Fruit fly (Drosophila melanogaster) whole organism, pupa: Measurements from ENCODE around the gene Gpo3.

Experiments
- CG10348 ChIP-seq: fragments of 200-800 bp; sonication (Bioruptor generic); IDR thresholded peaks from 2 replicates; pipeline ENCODE4 v1.3.6; 2022; ENCODE audit warnings: missing biosample characterization, missing genetic modification characterization
- CG12605 ChIP-seq: fragments of 200-800 bp; sonication (Bioruptor generic); IDR thresholded peaks from 2 replicates; pipeline ENCODE4 v1.3.6; 2022; ENCODE audit warnings: missing biosample characterization, missing genetic modification characterization
- CG13204 ChIP-seq: fragments of 200-800 bp; sonication (Bioruptor generic); optimal IDR thresholded peaks from 2 replicates; lab custom pipeline; 2018; ENCODE audit warnings: missing biosample characterization, mild to moderate bottlenecking, missing genetic modification characterization, moderate library complexity
- CG14655 ChIP-seq: fragments of 200-800 bp; sonication (Bioruptor generic); optimal IDR thresholded peaks from 3 replicates; lab custom pipeline; 2017; ENCODE audit warnings: mild to moderate bottlenecking, missing biosample characterization, missing genetic modification reagents, missing genetic modification characterization
- CG15710 ChIP-seq: fragments of 200-800 bp; sonication (Bioruptor generic); optimal IDR thresholded peaks from 2 replicates; lab custom pipeline; 2018; ENCODE audit warnings: missing biosample characterization, mild to moderate bottlenecking, missing genetic modification characterization, moderate library complexity
- CG17806 ChIP-seq: fragments of 200-800 bp; sonication (Bioruptor generic); optimal IDR thresholded peaks from 2 replicates; lab custom pipeline; 2018; ENCODE audit warnings: missing biosample characterization, mild to moderate bottlenecking, missing genetic modification characterization, moderate library complexity
- CG32121 ChIP-seq: fragments of 200-800 bp; sonication (Bioruptor generic); IDR thresholded peaks from 2 replicates; pipeline ENCODE4 v1.3.6; 2022; ENCODE audit warnings: missing biosample characterization, missing genetic modification characterization
- CG34367 ChIP-seq: fragments of 200-800 bp; sonication (Bioruptor generic); optimal IDR thresholded peaks from 2 replicates; lab custom pipeline; 2018; ENCODE audit warnings: missing biosample characterization, mild to moderate bottlenecking, missing genetic modification characterization
- CG4496 ChIP-seq: fragments of 200-800 bp; sonication (Bioruptor generic); IDR thresholded peaks from 3 replicates; pipeline ENCODE4 v1.3.6; 2022; ENCODE audit warnings: missing biosample characterization, missing genetic modification characterization
- CG8159 ChIP-seq: fragments of 200-800 bp; sonication (Bioruptor generic); optimal IDR thresholded peaks from 3 replicates; lab custom pipeline; 2018; ENCODE audit warnings: missing biosample characterization, mild to moderate bottlenecking, missing genetic modification characterization, moderate library complexity
- CG8301 ChIP-seq: fragments of 200-800 bp; sonication (Bioruptor generic); optimal IDR thresholded peaks from 2 replicates; lab custom pipeline; 2018; ENCODE audit warnings: missing biosample characterization, mild to moderate bottlenecking, missing genetic modification characterization
- CG9948 ChIP-seq: fragments of 200-800 bp; sonication (Bioruptor generic); optimal IDR thresholded peaks from 2 replicates; lab custom pipeline; 2018; ENCODE audit warnings: missing biosample characterization, mild to moderate bottlenecking, missing genetic modification characterization, moderate library complexity
- D1 ChIP-seq: fragments of 200-800 bp; sonication (Bioruptor generic); optimal IDR thresholded peaks from 2 replicates; lab custom pipeline; 2018; ENCODE audit warnings: missing biosample characterization, mild to moderate bottlenecking, missing genetic modification characterization, moderate library complexity
- EcR ChIP-seq: fragments of 200-800 bp; sonication (Bioruptor generic); optimal IDR thresholded peaks from 3 replicates; lab custom pipeline; 2019; ENCODE audit warnings: missing biosample characterization, missing genetic modification characterization, mild to moderate bottlenecking, moderate library complexity, missing genetic modification reagents
- Ets98B ChIP-seq: fragments of 200-800 bp; sonication (Bioruptor generic); IDR thresholded peaks from 2 replicates; pipeline ENCODE4 v1.3.6; 2022; ENCODE audit warnings: missing biosample characterization, missing genetic modification characterization
- Pif1A ChIP-seq: fragments of 200-800 bp; sonication (Bioruptor generic); optimal IDR thresholded peaks from 3 replicates; lab custom pipeline; 2016; ENCODE audit warnings: missing biosample characterization, missing genetic modification characterization
- Pif1B ChIP-seq: fragments of 200-800 bp; sonication (Bioruptor generic); optimal IDR thresholded peaks from 3 replicates; lab custom pipeline; 2016; ENCODE audit warnings: missing biosample characterization, missing genetic modification characterization
- Snoo ChIP-seq: fragments of 200-800 bp; sonication (Bioruptor generic); optimal IDR thresholded peaks from 3 replicates; lab custom pipeline; 2017; ENCODE audit warnings: missing biosample characterization, mild to moderate bottlenecking, missing genetic modification characterization, inconsistent platforms
- fd96Ca ChIP-seq: fragments of 200-800 bp; sonication (Bioruptor generic); IDR thresholded peaks from 3 replicates; pipeline ENCODE4 v1.3.6; 2022; ENCODE audit warnings: missing biosample characterization, missing genetic modification characterization
- gl ChIP-seq: fragments of 200-800 bp; sonication (Bioruptor generic); optimal IDR thresholded peaks from 2 replicates; lab custom pipeline; 2018; ENCODE audit warnings: missing biosample characterization, mild to moderate bottlenecking, missing genetic modification characterization
- rn ChIP-seq: fragments of 200-800 bp; sonication (Bioruptor generic); IDR thresholded peaks from 2 replicates; pipeline ENCODE4 v1.3.6; 2022; ENCODE audit warnings: missing biosample characterization, missing genetic modification characterization

The Gpo3 gene

dm6 chr2L:13717121-13717520 lies 9.1 kb downstream of the Gpo3 start, which contains the start of gene DIP-kappa:
TSS of gene DIP-kappa (minus strand) at chr2L:13717320.
- TF ChIP-seq D1 (tag; lab: Kevin White, UChicago) (no peak), fd96Ca (no peak), CG17806 (tag; lab: Kevin White, UChicago) (no peak), CG12605 (no peak), rn (GFP tag; lab: Robert Waterston, UW) (no peak), EcR (GFP tag; lab: Kevin White, UChicago) (no peak), CG32121 (GFP tag; lab: Robert Waterston, UW) (no peak), Ets98B (no peak), CG8301 (tag; lab: Kevin White, UChicago) (no peak), CG13204 (GFP tag; lab: Kevin White, UChicago) (no peak), Pif1A (GFP tag; lab: Kevin White, UChicago) (no peak)

DNA sequence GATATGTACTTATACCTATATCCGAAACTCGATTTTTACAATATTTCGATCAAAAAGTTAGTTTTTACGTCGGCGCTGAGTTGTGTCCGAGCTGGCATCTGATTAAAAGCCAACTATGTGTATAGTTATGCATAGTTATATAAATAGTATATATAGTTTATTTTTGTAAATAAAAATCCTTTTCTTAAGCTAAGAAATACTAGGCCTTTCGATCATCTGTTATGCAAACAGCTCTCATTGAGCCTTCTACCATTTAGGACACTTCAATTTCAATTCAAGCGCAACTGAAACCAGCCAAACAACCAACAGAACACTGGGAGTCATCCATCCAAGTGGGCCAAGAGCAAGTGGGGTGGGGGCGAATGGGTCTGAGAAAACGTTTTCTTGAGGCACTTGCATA lies 15.5 kb downstream of the Gpo3 start, which contains the start of gene CG9014:
CG9014 (minus strand) TSS at position 101 of the 400 bp plus-strand sequence.
- no peak for TF ChIP-seq D1 (tag; lab: Kevin White, UChicago)
- no peak for TF ChIP-seq rn (GFP tag; lab: Robert Waterston, UW)
- no peak for TF ChIP-seq CG8159 (tag; lab: Kevin White, UChicago)
- no peak for TF ChIP-seq CG34367 (tag; lab: Kevin White, UChicago)
- TF ChIP-seq fd96Ca, result no peak
- no peak for TF ChIP-seq CG17806 (tag; lab: Kevin White, UChicago)
- no peak for TF ChIP-seq CG12605
- TF ChIP-seq CG14655 (GFP tag; lab: Kevin White, UChicago), result no peak
- no peak for TF ChIP-seq Snoo (tag; lab: Kevin White, UChicago)
- TF ChIP-seq CG15710, result no peak
- no peak for TF ChIP-seq CG32121 (GFP tag; lab: Robert Waterston, UW)
- no peak for TF ChIP-seq CG10348 (GFP tag; lab: Robert Waterston, UW)
- no peak for TF ChIP-seq Ets98B
- no peak for TF ChIP-seq EcR (GFP tag; lab: Kevin White, UChicago)
- no peak for TF ChIP-seq gl (tag; lab: Kevin White, UChicago)
- TF ChIP-seq CG13204 (GFP tag; lab: Kevin White, UChicago), result no peak
- no peak for TF ChIP-seq Pif1A (GFP tag; lab: Kevin White, UChicago)

dm6 chr2L:13732287-13732686 lies 24.3 kb downstream of the Gpo3 start:
- TF ChIP-seq CG34367 (tag; lab: Kevin White, UChicago) (no peak), gl (tag; lab: Kevin White, UChicago) (no peak), CG4496 (GFP tag; lab: Robert Waterston, UW) (no peak), fd96Ca (no peak), CG8159 (tag; lab: Kevin White, UChicago) (no peak), CG12605 (no peak), CG8301 (tag; lab: Kevin White, UChicago) (no peak), rn (GFP tag; lab: Robert Waterston, UW) (no peak), Ets98B (no peak), D1 (tag; lab: Kevin White, UChicago) (no peak), CG15710 (no peak), Pif1B (GFP tag; lab: Kevin White, UChicago) (no peak), EcR (GFP tag; lab: Kevin White, UChicago) (no peak), CG32121 (GFP tag; lab: Robert Waterston, UW) (no peak), CG14655 (GFP tag; lab: Kevin White, UChicago) (no peak), CG9948 (tag; lab: Kevin White, UChicago) (no peak), Snoo (tag; lab: Kevin White, UChicago) (no peak), CG17806 (tag; lab: Kevin White, UChicago) (no peak)

DNA sequence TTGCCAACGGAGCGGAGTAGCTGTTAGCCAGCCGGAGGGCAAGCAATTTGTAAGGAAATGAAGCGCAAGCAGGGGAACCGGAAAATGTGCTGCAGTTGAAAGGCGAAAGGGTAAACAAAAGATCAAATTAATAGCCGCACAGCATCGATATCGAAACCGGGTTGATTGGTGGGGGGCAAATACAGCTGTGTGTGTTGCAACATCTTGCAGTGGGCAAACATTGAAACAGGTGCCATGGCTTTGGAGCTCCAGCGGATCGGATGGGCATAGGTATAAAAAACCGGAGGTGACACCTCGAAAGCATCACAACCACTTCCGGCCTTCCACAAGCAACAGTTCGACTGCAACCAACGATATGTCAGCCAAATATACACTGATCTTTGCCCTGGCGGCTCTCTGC lies 27.8 kb downstream of the Gpo3 start, which contains the start of gene nur:
nur (plus strand) TSS at position 301 of the 400 bp plus-strand sequence.
- TF ChIP-seq Pif1B (GFP tag; lab: Kevin White, UChicago) (no peak), Pif1A (GFP tag; lab: Kevin White, UChicago) (no peak), Ets98B (no peak), D1 (tag; lab: Kevin White, UChicago) (no peak), CG14655 (GFP tag; lab: Kevin White, UChicago) (no peak), CG15710 (no peak), CG13204 (GFP tag; lab: Kevin White, UChicago) (no peak), CG9948 (tag; lab: Kevin White, UChicago) (no peak), gl (tag; lab: Kevin White, UChicago) (no peak), CG8159 (tag; lab: Kevin White, UChicago) (no peak), CG17806 (tag; lab: Kevin White, UChicago) (no peak), CG8301 (tag; lab: Kevin White, UChicago) (no peak), EcR (GFP tag; lab: Kevin White, UChicago) (no peak), CG34367 (tag; lab: Kevin White, UChicago) (no peak)
- TF ChIP-seq, all 21 proteins: peak for 0

- no peak for TF ChIP-seq EcR (GFP tag; lab: Kevin White, UChicago)
- no peak for TF ChIP-seq Pif1A (GFP tag; lab: Kevin White, UChicago)
- no peak for TF ChIP-seq CG4496 (GFP tag; lab: Robert Waterston, UW)
- TF ChIP-seq CG13204 (GFP tag; lab: Kevin White, UChicago), result no peak
- no peak for TF ChIP-seq CG9948 (tag; lab: Kevin White, UChicago)
- no peak for TF ChIP-seq CG10348 (GFP tag; lab: Robert Waterston, UW)
- no peak for TF ChIP-seq fd96Ca
These were observed 38.6 kb downstream of the Gpo3 start, which contains the start of gene TM9SF4 for dm6 chr2L:13746652-13747051. TSS of gene TM9SF4 (plus strand) at chr2L:13746952.
